Worm (Caenorhabditis elegans): ENCODE measurements around the gene F43G6.8.

F43G6.8 gene

DNA sequence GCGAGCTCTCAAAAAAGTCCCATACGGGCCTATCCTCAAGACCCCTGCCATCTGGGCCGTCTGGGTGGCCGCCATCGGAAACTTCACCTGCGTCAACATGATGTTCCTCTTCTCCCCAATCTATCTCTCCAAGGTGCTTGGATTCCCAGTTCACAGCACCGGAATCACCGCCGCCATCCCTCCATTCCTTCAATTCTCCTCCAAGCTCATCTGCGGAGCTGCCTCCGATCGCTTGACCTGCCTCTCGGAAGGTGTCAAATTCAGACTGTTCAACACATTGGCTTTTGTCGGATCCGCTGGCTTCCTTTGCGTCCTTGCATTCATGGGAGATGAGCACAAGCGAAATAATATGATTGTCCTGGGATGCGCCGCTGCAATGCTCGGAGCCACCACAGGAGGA, 31.1 kb upstream of the F43G6.8 start:
- no peak for TF ChIP-seq ztf-23 (GFP tag; IDR thresholded peaks at IDR 0.05)
- TF ChIP-seq med-1 (GFP tag; optimal IDR thresholded peaks at IDR 0.05; ENCODE audit: insufficient read depth), result no peak
- no peak for TF ChIP-seq T22C8.4 (GFP tag; IDR thresholded peaks at IDR 0.05)
- no peak for TF ChIP-seq tab-1 (GFP tag; IDR thresholded peaks at IDR 0.05)
- TF ChIP-seq ref-1 (GFP tag; conservative IDR thresholded peaks at IDR 0.05), result no peak
- TF ChIP-seq flt-1 (GFP tag; IDR thresholded peaks at IDR 0.05), result no peak
- no peak for TF ChIP-seq klf-2 (GFP tag; conservative IDR thresholded peaks at IDR 0.05)

DNA sequence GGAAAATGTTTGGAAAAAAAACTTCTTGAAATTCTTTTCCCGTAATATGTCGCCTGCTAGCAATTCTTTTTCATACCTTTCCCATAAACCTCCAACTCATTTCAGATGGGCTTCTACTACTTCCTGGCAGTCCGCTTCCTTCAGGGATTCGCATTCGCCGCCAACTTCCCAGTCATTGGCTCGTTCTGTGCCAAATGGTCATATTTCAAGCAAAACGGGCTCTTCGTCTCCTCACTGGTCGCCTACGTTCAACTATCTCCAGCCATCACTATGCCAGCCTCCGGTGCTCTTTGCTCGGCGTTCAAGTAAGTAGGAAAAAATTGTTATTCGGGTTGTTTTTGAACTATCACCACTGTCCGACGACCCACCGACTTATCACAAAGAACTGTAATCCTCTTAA, 30.2 kb upstream of the F43G6.8 start:
- no peak for TF ChIP-seq ztf-23 (GFP tag; IDR thresholded peaks at IDR 0.05)
- TF ChIP-seq tab-1 (GFP tag; IDR thresholded peaks at IDR 0.05), result no peak
- no peak for TF ChIP-seq ref-1 (GFP tag; conservative IDR thresholded peaks at IDR 0.05)
- TF ChIP-seq med-1 (GFP tag; optimal IDR thresholded peaks at IDR 0.05; ENCODE audit: insufficient read depth), result no peak
- TF ChIP-seq flt-1 (GFP tag; IDR thresholded peaks at IDR 0.05), result no peak
- TF ChIP-seq T22C8.4 (GFP tag; IDR thresholded peaks at IDR 0.05), result no peak
- TF ChIP-seq ztf-29 (GFP tag; IDR thresholded peaks at IDR 0.05), result no peak
- TF ChIP-seq klf-2 (GFP tag; conservative IDR thresholded peaks at IDR 0.05), result no peak
- no peak for TF ChIP-seq cog-1 (tag; optimal IDR thresholded peaks at IDR 0.05)

DNA sequence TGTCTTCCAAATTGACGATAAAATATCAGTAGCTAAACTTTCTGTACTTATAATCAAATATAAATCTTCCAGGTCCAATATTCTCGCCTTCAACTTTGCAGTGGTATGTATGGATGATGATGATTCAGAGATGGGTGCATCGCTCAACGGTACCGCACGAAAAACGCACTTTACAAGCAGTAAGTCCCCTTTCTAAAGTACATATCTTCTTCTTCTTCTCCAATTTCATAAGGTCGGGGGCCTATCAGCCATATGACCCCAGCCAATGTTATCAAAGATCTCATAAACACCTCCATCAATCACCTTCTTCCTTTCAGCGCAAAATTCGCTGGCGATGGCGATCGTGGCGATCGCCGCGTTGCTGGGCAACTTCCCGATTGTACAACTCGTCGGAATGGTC, 29.5 kb upstream of the F43G6.8 start:
- TF ChIP-seq ztf-23 (GFP tag; IDR thresholded peaks at IDR 0.05), result no peak
- no peak for TF ChIP-seq cog-1 (tag; optimal IDR thresholded peaks at IDR 0.05)
- TF ChIP-seq ztf-29 (GFP tag; IDR thresholded peaks at IDR 0.05), result no peak
- TF ChIP-seq T22C8.4 (GFP tag; IDR thresholded peaks at IDR 0.05), result no peak
- TF ChIP-seq tab-1 (GFP tag; IDR thresholded peaks at IDR 0.05), result no peak
- TF ChIP-seq ref-1 (GFP tag; conservative IDR thresholded peaks at IDR 0.05), result no peak
- no peak for TF ChIP-seq klf-2 (GFP tag; conservative IDR thresholded peaks at IDR 0.05)
- no peak for TF ChIP-seq med-1 (GFP tag; optimal IDR thresholded peaks at IDR 0.05; ENCODE audit: insufficient read depth)
- no peak for TF ChIP-seq flt-1 (GFP tag; IDR thresholded peaks at IDR 0.05)

DNA sequence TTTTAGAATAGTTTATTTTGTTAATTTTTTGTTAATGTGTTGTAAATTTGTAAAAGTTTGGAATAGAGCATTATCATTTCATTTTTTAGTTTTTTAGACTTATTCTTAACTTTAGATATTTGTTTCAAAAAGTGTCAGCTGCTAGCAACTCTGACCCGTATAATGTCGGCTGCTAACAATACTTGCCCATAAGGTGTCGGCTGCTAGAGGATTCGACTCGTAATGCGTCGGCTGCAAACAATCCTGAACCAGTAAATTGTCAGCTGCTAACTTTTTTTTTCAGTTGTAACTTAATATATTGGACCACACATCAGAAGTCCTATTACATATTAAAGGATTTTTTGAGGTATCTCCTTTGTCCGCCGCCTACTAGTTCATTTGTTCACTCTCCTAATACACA, 28.9 kb upstream of the F43G6.8 start:
- TF ChIP-seq ztf-23 (GFP tag; IDR thresholded peaks at IDR 0.05) (no peak), flt-1 (GFP tag; IDR thresholded peaks at IDR 0.05) (no peak), T22C8.4 (GFP tag; IDR thresholded peaks at IDR 0.05) (no peak), med-1 (GFP tag; optimal IDR thresholded peaks at IDR 0.05; ENCODE audit: insufficient read depth) (no peak), ref-1 (GFP tag; conservative IDR thresholded peaks at IDR 0.05) (no peak), klf-2 (GFP tag; conservative IDR thresholded peaks at IDR 0.05) (no peak), tab-1 (GFP tag; IDR thresholded peaks at IDR 0.05) (no peak), ztf-29 (GFP tag; IDR thresholded peaks at IDR 0.05) (no peak)

DNA sequence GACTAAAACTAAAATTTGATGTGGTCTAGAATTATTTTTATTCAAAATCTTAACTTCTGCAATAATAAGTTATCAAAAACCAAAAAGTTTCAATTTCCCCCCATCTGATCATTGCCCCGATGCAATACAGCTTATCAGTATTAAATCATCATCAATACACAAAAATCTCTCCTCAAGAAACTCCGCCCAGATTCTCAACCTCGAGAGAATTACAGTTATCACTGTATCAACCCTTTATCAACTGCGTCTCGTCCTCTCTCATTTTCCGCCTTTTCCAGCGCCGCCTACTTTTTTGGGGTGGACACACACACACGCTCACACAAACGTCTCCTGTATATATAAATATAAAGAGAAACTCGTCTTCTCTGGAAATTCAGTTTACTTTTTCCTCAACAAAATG, 28.4 kb upstream of the F43G6.8 start, which contains the start of gene T27D12.1:
TSS of gene T27D12.1 (plus strand) at position 301 of the 400 bp plus-strand sequence.
- TF ChIP-seq ref-1 (GFP tag; conservative IDR thresholded peaks at IDR 0.05), result no peak
- TF ChIP-seq tab-1 (GFP tag; IDR thresholded peaks at IDR 0.05), result no peak
- TF ChIP-seq med-1 (GFP tag; optimal IDR thresholded peaks at IDR 0.05; ENCODE audit: insufficient read depth), result no peak
- TF ChIP-seq flt-1 (GFP tag; IDR thresholded peaks at IDR 0.05), result no peak
- no peak for TF ChIP-seq ztf-23 (GFP tag; IDR thresholded peaks at IDR 0.05)
- TF ChIP-seq T22C8.4 (GFP tag; IDR thresholded peaks at IDR 0.05), result no peak
- no peak for TF ChIP-seq cog-1 (tag; optimal IDR thresholded peaks at IDR 0.05)
- TF ChIP-seq ztf-29 (GFP tag; IDR thresholded peaks at IDR 0.05), result no peak
- TF ChIP-seq klf-2 (GFP tag; conservative IDR thresholded peaks at IDR 0.05), result no peak

DNA sequence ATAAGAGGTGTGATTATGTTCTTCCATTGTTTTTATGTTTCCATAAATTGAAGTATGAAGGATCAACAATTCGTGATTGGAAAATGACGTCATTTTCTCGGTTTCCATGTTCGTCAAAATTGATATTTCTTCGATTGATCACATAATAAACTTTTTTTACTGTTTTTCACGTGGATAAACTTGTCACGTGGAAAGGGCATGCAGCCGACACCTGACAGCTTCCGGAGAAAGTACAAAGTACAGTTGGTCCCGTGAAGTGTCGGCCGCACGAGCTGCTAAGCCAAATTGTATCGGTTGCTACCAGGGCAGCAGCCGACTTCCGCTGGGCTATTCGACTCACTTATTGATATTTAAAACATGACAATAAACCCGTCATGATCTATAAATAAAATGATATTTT, 27.8 kb upstream of the F43G6.8 start:
- TF ChIP-seq flt-1 (GFP tag; IDR thresholded peaks at IDR 0.05), result no peak
- no peak for TF ChIP-seq klf-2 (GFP tag; conservative IDR thresholded peaks at IDR 0.05)
- no peak for TF ChIP-seq ztf-23 (GFP tag; IDR thresholded peaks at IDR 0.05)
- TF ChIP-seq T22C8.4 (GFP tag; IDR thresholded peaks at IDR 0.05), result no peak
- TF ChIP-seq med-1 (GFP tag; optimal IDR thresholded peaks at IDR 0.05; ENCODE audit: insufficient read depth), result no peak
- no peak for TF ChIP-seq ztf-29 (GFP tag; IDR thresholded peaks at IDR 0.05)
- TF ChIP-seq cog-1 (tag; optimal IDR thresholded peaks at IDR 0.05), result no peak

DNA sequence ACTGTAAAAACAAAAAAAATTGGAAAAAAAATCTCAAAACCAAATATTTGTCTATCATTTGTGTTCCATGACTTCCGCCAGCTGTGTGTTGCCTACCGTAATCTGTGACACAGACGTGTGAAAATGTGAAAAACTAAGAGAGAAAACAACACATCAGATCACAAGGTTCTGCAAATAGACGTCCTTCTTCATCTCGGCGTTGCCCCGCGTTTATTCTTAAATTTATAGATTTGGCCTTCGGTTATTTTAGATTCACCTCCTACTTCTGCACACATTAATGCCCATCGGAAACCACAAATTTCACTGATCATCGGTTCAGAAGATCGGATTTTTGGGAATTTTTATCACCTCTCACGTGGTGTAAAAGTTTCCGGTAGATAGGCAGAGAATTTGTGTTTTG, 25.2 kb upstream of the F43G6.8 start:
- TF ChIP-seq ztf-29 (GFP tag; IDR thresholded peaks at IDR 0.05), result no peak
- no peak for TF ChIP-seq ref-1 (GFP tag; conservative IDR thresholded peaks at IDR 0.05)
- no peak for TF ChIP-seq ztf-23 (GFP tag; IDR thresholded peaks at IDR 0.05)
- no peak for TF ChIP-seq tab-1 (GFP tag; IDR thresholded peaks at IDR 0.05)
- TF ChIP-seq klf-2 (GFP tag; conservative IDR thresholded peaks at IDR 0.05), result no peak
- TF ChIP-seq cog-1 (tag; optimal IDR thresholded peaks at IDR 0.05), result no peak

DNA sequence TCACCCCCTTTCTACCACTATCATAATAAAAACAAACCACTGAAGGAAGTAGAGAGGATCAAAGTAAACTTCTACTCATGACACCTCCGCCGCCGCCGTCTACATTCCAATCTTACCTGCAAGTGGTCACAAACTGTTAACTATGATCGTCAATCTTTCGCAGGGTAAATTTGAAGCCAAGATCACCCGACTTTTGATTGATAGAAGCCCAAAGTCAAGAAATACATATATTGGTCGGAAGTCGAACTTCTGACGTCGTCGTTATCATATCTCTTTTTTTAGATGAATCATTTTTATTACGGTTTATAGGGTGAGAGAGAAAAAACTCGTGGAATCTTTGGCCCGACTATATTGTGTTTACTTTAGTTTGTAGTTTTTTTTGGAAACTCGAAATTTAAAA, 24.5 kb upstream of the F43G6.8 start:
- TF ChIP-seq flt-1 (GFP tag; IDR thresholded peaks at IDR 0.05) (no peak), ztf-29 (GFP tag; IDR thresholded peaks at IDR 0.05) (no peak), med-1 (GFP tag; optimal IDR thresholded peaks at IDR 0.05; ENCODE audit: insufficient read depth) (no peak), ref-1 (GFP tag; conservative IDR thresholded peaks at IDR 0.05) (no peak), klf-2 (GFP tag; conservative IDR thresholded peaks at IDR 0.05) (no peak), tab-1 (GFP tag; IDR thresholded peaks at IDR 0.05) (no peak), T22C8.4 (GFP tag; IDR thresholded peaks at IDR 0.05) (no peak), cog-1 (tag; optimal IDR thresholded peaks at IDR 0.05) (no peak), ztf-23 (GFP tag; IDR thresholded peaks at IDR 0.05) (no peak)

DNA sequence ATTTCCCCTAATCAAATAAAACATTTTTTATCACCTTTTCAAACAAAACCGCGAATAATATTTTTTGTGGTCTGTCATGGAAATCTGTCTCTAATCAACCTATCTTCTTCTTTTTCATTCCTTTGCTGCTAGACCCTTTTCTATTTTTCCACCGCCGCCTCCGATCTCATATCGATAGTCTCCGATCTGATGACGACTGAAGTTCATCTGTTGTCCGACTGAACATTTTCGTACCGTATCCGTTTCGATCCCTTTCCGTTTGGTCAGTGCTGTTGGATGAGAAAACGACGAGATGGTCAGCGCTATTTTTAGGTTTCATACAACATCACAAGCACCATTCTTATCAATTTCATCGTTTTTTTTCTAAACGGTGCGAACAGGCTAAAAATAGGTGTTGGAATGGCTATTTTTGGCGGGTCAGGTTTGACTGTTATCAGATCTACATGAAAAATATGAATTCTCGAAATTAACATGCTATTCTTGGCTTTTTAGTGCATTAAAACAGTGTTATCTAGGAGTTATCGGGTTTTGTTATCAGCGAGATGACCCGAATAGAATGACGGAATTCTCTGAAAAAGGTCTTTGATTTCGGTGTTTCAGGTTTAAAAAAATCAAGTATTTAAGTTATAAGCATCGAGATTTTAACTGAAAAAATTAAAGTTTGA, 22.8 kb upstream of the F43G6.8 start:
- TF ChIP-seq ztf-29 (GFP tag; IDR thresholded peaks at IDR 0.05), result no peak
- no peak for TF ChIP-seq med-1 (GFP tag; optimal IDR thresholded peaks at IDR 0.05; ENCODE audit: insufficient read depth)
- no peak for TF ChIP-seq ztf-23 (GFP tag; IDR thresholded peaks at IDR 0.05)
- TF ChIP-seq cog-1 (tag; optimal IDR thresholded peaks at IDR 0.05), result no peak
- no peak for TF ChIP-seq ref-1 (GFP tag; conservative IDR thresholded peaks at IDR 0.05)
- TF ChIP-seq T22C8.4 (GFP tag; IDR thresholded peaks at IDR 0.05), result no peak
- TF ChIP-seq tab-1 (GFP tag; IDR thresholded peaks at IDR 0.05), result no peak
- no peak for TF ChIP-seq flt-1 (GFP tag; IDR thresholded peaks at IDR 0.05)
- no peak for TF ChIP-seq klf-2 (GFP tag; conservative IDR thresholded peaks at IDR 0.05)

DNA sequence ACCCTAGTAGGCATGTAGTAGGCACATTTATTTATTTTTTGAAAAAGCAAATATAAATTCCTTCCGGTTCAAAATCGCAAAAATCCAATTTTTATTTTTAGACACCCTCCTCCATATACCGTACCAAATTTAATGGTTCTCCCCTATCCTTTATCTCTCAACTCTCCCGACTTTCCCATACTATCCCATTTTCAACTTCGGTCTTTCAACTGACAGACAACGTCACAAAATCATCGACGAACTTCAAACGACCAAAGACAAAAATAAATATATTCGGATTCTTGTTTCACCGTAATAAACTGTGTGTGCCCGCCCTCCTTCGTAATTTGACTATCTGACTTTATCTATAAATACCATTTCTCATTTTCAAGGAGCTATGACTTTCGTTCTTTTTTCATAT, 21.3 kb upstream of the F43G6.8 start, which contains the start of gene T27D12.6:
TSS of gene T27D12.6 (plus strand) at position 301 of the 400 bp plus-strand sequence.
- TF ChIP-seq ztf-29 (GFP tag; IDR thresholded peaks at IDR 0.05), result no peak
- TF ChIP-seq flt-1 (GFP tag; IDR thresholded peaks at IDR 0.05), result no peak
- no peak for TF ChIP-seq klf-2 (GFP tag; conservative IDR thresholded peaks at IDR 0.05)
- no peak for TF ChIP-seq med-1 (GFP tag; optimal IDR thresholded peaks at IDR 0.05; ENCODE audit: insufficient read depth)
- TF ChIP-seq cog-1 (tag; optimal IDR thresholded peaks at IDR 0.05), result no peak
- TF ChIP-seq T22C8.4 (GFP tag; IDR thresholded peaks at IDR 0.05), result no peak
- TF ChIP-seq ref-1 (GFP tag; conservative IDR thresholded peaks at IDR 0.05), result no peak
- no peak for TF ChIP-seq ztf-23 (GFP tag; IDR thresholded peaks at IDR 0.05)
- TF ChIP-seq tab-1 (GFP tag; IDR thresholded peaks at IDR 0.05), result no peak

Measured in whole organism, midembryonic.